Fruit fly (Drosophila melanogaster) whole organism, embryonic: ENCODE measurements around the gene Mst85C.

ENCODE experiments used
- Abd-B ChIP-seq: fragments of 200-800 bp; sonication (Bioruptor generic); optimal IDR thresholded peaks from 2 replicates; lab custom pipeline; 2018; ENCODE audit warnings: missing biosample characterization, mild to moderate bottlenecking, missing genetic modification characterization, moderate library complexity
- Adf1 ChIP-seq: fragments of 200-800 bp; sonication (Bioruptor generic); IDR thresholded peaks from 2 replicates; pipeline ENCODE4 v1.3.6; 2022; ENCODE audit warnings: missing biosample characterization, missing genetic modification characterization
- Atf6 ChIP-seq: fragments of 200-800 bp; sonication (Bioruptor generic); IDR thresholded peaks from 2 replicates; pipeline ENCODE4 v1.3.6; 2022; ENCODE audit warnings: missing biosample characterization, missing genetic modification characterization
- BEAF-32 ChIP-seq: fragments of 200-800 bp; sonication (Bioruptor generic); optimal IDR thresholded peaks from 3 replicates; lab custom pipeline; 2017; ENCODE audit warnings: missing biosample characterization, missing genetic modification characterization, mild to moderate bottlenecking, moderate library complexity, missing genetic modification reagents
- Bteb2 ChIP-seq: fragments of 200-800 bp; sonication (Bioruptor generic); optimal IDR thresholded peaks from 2 replicates; lab custom pipeline; 2016; ENCODE audit warnings: missing biosample characterization, missing genetic modification characterization
- CG10366 ChIP-seq: fragments of 200-800 bp; sonication (Bioruptor generic); IDR thresholded peaks from 2 replicates; pipeline ENCODE4 v1.3.6; 2022; ENCODE audit warnings: missing biosample characterization, missing genetic modification characterization
- CG12236 ChIP-seq: fragments of 200-800 bp; sonication (Bioruptor generic); optimal IDR thresholded peaks from 2 replicates; lab custom pipeline; 2016; ENCODE audit warnings: missing biosample characterization, missing genetic modification characterization
- CG12942 ChIP-seq: fragments of 200-800 bp; sonication (Bioruptor generic); optimal IDR thresholded peaks from 3 replicates; lab custom pipeline; 2016; ENCODE audit warnings: missing biosample characterization, missing genetic modification characterization
- CG14710 ChIP-seq: fragments of 200-800 bp; sonication (Bioruptor generic); optimal IDR thresholded peaks from 3 replicates; lab custom pipeline; 2019; ENCODE audit warnings: missing biosample characterization, mild to moderate bottlenecking, missing genetic modification characterization, moderate library complexity
- CG15073 ChIP-seq: fragments of 200-800 bp; sonication (Bioruptor generic); optimal IDR thresholded peaks from 2 replicates; lab custom pipeline; 2016; ENCODE audit warnings: missing biosample characterization, missing genetic modification characterization
- CG15514 ChIP-seq: fragments of 200-800 bp; sonication (Bioruptor generic); optimal IDR thresholded peaks from 3 replicates; lab custom pipeline; 2017; ENCODE audit warnings: missing biosample characterization, missing genetic modification characterization, mild to moderate bottlenecking, moderate library complexity, missing genetic modification reagents
- CG17359 ChIP-seq: fragments of 200-800 bp; sonication (Bioruptor generic); optimal IDR thresholded peaks from 3 replicates; lab custom pipeline; 2018; ENCODE audit warnings: missing biosample characterization, mild to moderate bottlenecking, missing genetic modification characterization, moderate library complexity
- CG1832 ChIP-seq: fragments of 200-800 bp; sonication (Bioruptor generic); optimal IDR thresholded peaks from 2 replicates; lab custom pipeline; 2017; ENCODE audit warnings: missing biosample characterization, mild to moderate bottlenecking, missing genetic modification characterization, inconsistent platforms
- CG18476 ChIP-seq: fragments of 200-800 bp; sonication (Bioruptor generic); optimal IDR thresholded peaks from 2 replicates; lab custom pipeline; 2016; ENCODE audit warnings: missing biosample characterization, mild to moderate bottlenecking, missing genetic modification characterization
- CG2120 ChIP-seq: fragments of 200-800 bp; sonication (Bioruptor generic); optimal IDR thresholded peaks from 3 replicates; lab custom pipeline; 2016; ENCODE audit warnings: missing biosample characterization, missing genetic modification characterization
- CG33213 ChIP-seq: fragments of 200-800 bp; sonication (Bioruptor generic); optimal IDR thresholded peaks from 3 replicates; lab custom pipeline; 2016; ENCODE audit warnings: missing biosample characterization, missing genetic modification characterization
- CG33557 ChIP-seq: fragments of 200-800 bp; sonication (Bioruptor generic); optimal IDR thresholded peaks from 2 replicates; lab custom pipeline; 2019; ENCODE audit warnings: missing biosample characterization, mild to moderate bottlenecking, missing genetic modification characterization, moderate library complexity
- CG5180 ChIP-seq: fragments of 200-800 bp; sonication (Bioruptor generic); optimal IDR thresholded peaks from 3 replicates; lab custom pipeline; 2017; ENCODE audit warnings: missing biosample characterization, missing genetic modification characterization, mild to moderate bottlenecking, moderate library complexity, missing genetic modification reagents
- CG7357 ChIP-seq: fragments of 200-800 bp; sonication (Bioruptor generic); IDR thresholded peaks from 3 replicates; pipeline ENCODE4 v1.3.6; 2022; ENCODE audit warnings: missing biosample characterization, missing genetic modification characterization
- CG8388 ChIP-seq: fragments of 200-800 bp; sonication (Bioruptor generic); optimal IDR thresholded peaks from 2 replicates; lab custom pipeline; 2019; ENCODE audit warnings: missing biosample characterization, mild to moderate bottlenecking, missing genetic modification characterization, moderate library complexity
- CG9215 ChIP-seq: fragments of 200-800 bp; sonication (Bioruptor generic); IDR thresholded peaks from 2 replicates; pipeline ENCODE4 v1.3.6; 2022; ENCODE audit warnings: missing biosample characterization, missing genetic modification characterization
- CG9609 ChIP-seq: fragments of 200-800 bp; sonication (Bioruptor generic); optimal IDR thresholded peaks from 3 replicates; lab custom pipeline; 2016; ENCODE audit warnings: missing biosample characterization, missing genetic modification characterization
- CTCF ChIP-seq: fragments of 200-800 bp; sonication (Bioruptor generic); optimal IDR thresholded peaks from 2 replicates; lab custom pipeline; 2017; ENCODE audit warnings: missing biosample characterization, mild to moderate bottlenecking, missing genetic modification characterization, moderate library complexity
- Dad ChIP-seq: fragments of 200-800 bp; sonication (Bioruptor generic); optimal IDR thresholded peaks from 3 replicates; lab custom pipeline; 2016; ENCODE audit warnings: missing biosample characterization, missing genetic modification characterization
- Dp ChIP-seq: fragments of 200-800 bp; sonication (Bioruptor generic); optimal IDR thresholded peaks from 2 replicates; lab custom pipeline; 2018; ENCODE audit warnings: missing biosample characterization, mild to moderate bottlenecking, missing genetic modification characterization, moderate library complexity
- HmgZ ChIP-seq: fragments of 200-800 bp; sonication (Bioruptor generic); optimal IDR thresholded peaks from 2 replicates; lab custom pipeline; 2018; ENCODE audit warnings: missing biosample characterization, mild to moderate bottlenecking, missing genetic modification characterization
- Jarid2 ChIP-seq: fragments of 200-800 bp; sonication (Bioruptor generic); optimal IDR thresholded peaks from 3 replicates; lab custom pipeline; 2017; ENCODE audit warnings: mild to moderate bottlenecking, missing biosample characterization, missing genetic modification reagents, missing genetic modification characterization
- Mrtf ChIP-seq: fragments of 200-800 bp; sonication (Bioruptor generic); IDR thresholded peaks from 3 replicates; pipeline ENCODE4 v1.3.6; 2022; ENCODE audit warnings: missing biosample characterization, missing genetic modification characterization
- NC2α ChIP-seq: fragments of 200-800 bp; sonication (Bioruptor generic); optimal IDR thresholded peaks from 2 replicates; lab custom pipeline; 2016; ENCODE audit warnings: missing biosample characterization, missing genetic modification characterization
- Nf-YA ChIP-seq: fragments of 200-800 bp; sonication (Bioruptor generic); IDR thresholded peaks from 2 replicates; pipeline ENCODE4 v1.3.6; 2022; ENCODE audit warnings: missing biosample characterization, missing genetic modification characterization
- Oli ChIP-seq: fragments of 200-800 bp; sonication (Bioruptor generic); optimal IDR thresholded peaks from 2 replicates; lab custom pipeline; 2018; ENCODE audit warnings: missing biosample characterization, mild to moderate bottlenecking, missing genetic modification characterization, moderate library complexity
- Ravus ChIP-seq: fragments of 200-800 bp; sonication (Bioruptor generic); IDR thresholded peaks from 2 replicates; pipeline ENCODE4 v1.3.6; 2022; ENCODE audit warnings: missing biosample characterization, missing genetic modification characterization
- ara ChIP-seq: fragments of 200-800 bp; sonication (Bioruptor generic); IDR thresholded peaks from 2 replicates; pipeline ENCODE4 v1.3.6; 2022; ENCODE audit warnings: missing biosample characterization, missing genetic modification characterization
- az2 ChIP-seq: fragments of 200-800 bp; sonication (Bioruptor generic); optimal IDR thresholded peaks from 3 replicates; lab custom pipeline; 2016; ENCODE audit warnings: missing biosample characterization, missing genetic modification characterization
- cas ChIP-seq: fragments of 200-800 bp; sonication (Bioruptor generic); IDR thresholded peaks from 2 replicates; pipeline ENCODE4 v1.3.6; 2022; ENCODE audit warnings: missing biosample characterization, missing genetic modification characterization
- chif ChIP-seq, 2 experiments: fragments of 200-800 bp; sonication (Bioruptor generic); optimal IDR thresholded peaks; 3 replicates each; lab custom pipeline; 2016; ENCODE audit warnings: missing biosample characterization in 2 of 2, missing genetic modification characterization in 2 of 2
- dati ChIP-seq: fragments of 200-800 bp; sonication (Bioruptor generic); IDR thresholded peaks from 2 replicates; pipeline ENCODE4 v1.3.6; 2022; ENCODE audit warnings: missing biosample characterization, missing genetic modification characterization
- dm ChIP-seq: fragments of 200-800 bp; sonication (Bioruptor generic); optimal IDR thresholded peaks from 3 replicates; lab custom pipeline; 2016; ENCODE audit warnings: missing biosample characterization, missing genetic modification characterization
- dpn ChIP-seq, 2 experiments: fragments of 200-800 bp; sonication (Bioruptor generic); optimal IDR thresholded peaks; 3 replicates each; lab custom pipeline; 2016; ENCODE audit warnings: missing biosample characterization in 2 of 2, missing genetic modification characterization in 2 of 2
- kah ChIP-seq: fragments of 200-800 bp; sonication (Bioruptor generic); optimal IDR thresholded peaks from 2 replicates; lab custom pipeline; 2018; ENCODE audit warnings: missing biosample characterization, mild to moderate bottlenecking, missing genetic modification characterization
- lmd ChIP-seq: fragments of 200-800 bp; sonication (Bioruptor generic); IDR thresholded peaks from 2 replicates; pipeline ENCODE4 v1.3.6; 2022; ENCODE audit warnings: missing biosample characterization, missing genetic modification characterization
- lola ChIP-seq, 3 experiments: fragments of >200 bp in 2 of 3; fragments of 200-800 bp in 1 of 3; sonication (Bioruptor generic) in 1 of 3; optimal IDR thresholded peaks; 2 replicates each; lab custom pipeline; 2017 to 2019; ENCODE audit warnings: missing biosample characterization in 3 of 3, missing genetic modification characterization in 3 of 3, mild to moderate bottlenecking in 1 of 3, moderate library complexity in 1 of 3
- luna ChIP-seq: fragments of 200-800 bp; sonication (Bioruptor generic); optimal IDR thresholded peaks from 2 replicates; lab custom pipeline; 2016; ENCODE audit warnings: missing biosample characterization, missing genetic modification characterization
- p53 ChIP-seq: fragments of 200-800 bp; sonication (Bioruptor generic); optimal IDR thresholded peaks from 2 replicates; lab custom pipeline; 2016; ENCODE audit warnings: missing biosample characterization, missing genetic modification characterization
- pho ChIP-seq: fragments of 200-800 bp; sonication (Bioruptor generic); optimal IDR thresholded peaks from 2 replicates; lab custom pipeline; 2016; ENCODE audit warnings: missing biosample characterization, missing genetic modification characterization
- tgo ChIP-seq: fragments of 200-800 bp; sonication (Bioruptor generic); IDR thresholded peaks from 3 replicates; pipeline ENCODE4 v1.3.6; 2022; ENCODE audit warnings: missing biosample characterization, missing genetic modification characterization
- ttk ChIP-seq: fragments of 200-800 bp; sonication (Bioruptor generic); IDR thresholded peaks from 2 replicates; pipeline ENCODE4 v2.1.2; 2022; ENCODE audit warnings: missing biosample characterization, missing genetic modification characterization
- tup ChIP-seq: fragments of 200-800 bp; sonication (Bioruptor generic); optimal IDR thresholded peaks from 2 replicates; lab custom pipeline; 2016; ENCODE audit warnings: missing biosample characterization, mild to moderate bottlenecking, missing genetic modification characterization, moderate library complexity
- wor ChIP-seq: fragments of 200-800 bp; sonication (Bioruptor generic); IDR thresholded peaks from 2 replicates; pipeline ENCODE4 v1.3.6; 2022; ENCODE audit warnings: missing biosample characterization, missing genetic modification characterization

Gene Mst85C

DNA sequence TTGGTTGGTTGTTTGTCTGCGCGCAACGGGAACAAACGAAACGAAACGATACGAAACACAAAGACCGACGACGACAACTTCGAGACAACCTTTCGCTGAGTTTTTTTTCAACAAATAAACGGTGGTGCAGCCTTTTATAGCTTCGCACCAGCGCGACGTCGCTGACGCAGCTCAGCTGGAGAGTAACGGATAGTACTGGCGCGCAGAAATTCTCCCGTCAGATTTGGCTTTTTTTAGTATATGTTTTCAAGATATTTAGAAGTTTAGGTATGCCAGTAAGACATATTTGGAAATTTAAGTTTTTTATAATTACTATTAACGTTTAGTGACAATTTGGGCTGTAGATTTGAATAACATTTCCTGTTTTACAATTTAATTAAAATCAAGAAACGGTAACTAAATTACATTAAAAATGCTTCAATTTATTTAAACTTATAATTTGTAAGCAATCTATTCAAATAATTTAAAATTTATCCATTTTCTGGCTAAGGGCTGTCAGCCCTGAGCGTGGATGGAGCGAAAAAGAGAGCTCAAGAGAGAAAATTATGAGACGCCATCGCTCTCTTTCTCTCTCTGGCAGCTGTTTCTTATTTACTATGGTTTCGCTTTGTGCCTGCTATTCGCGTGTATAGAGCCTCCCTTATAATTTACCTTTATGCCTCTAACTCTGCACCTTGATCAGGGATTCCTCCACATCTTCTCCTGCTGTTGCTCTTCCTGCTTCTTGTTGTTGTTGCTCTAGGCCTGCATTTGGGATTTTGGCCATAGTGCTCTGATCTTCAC lies 14.6 kb upstream of the Mst85C start (continued):
- TF ChIP-seq chif (GFP tag; optimal IDR thresholded peaks at IDR 0.05; lab: Kevin White, UChicago), result peak; percentile 32 to 57
- peak; percentile 45 for TF ChIP-seq CG9609 (GFP tag; lab: Kevin White, UChicago)
- TF ChIP-seq Nf-YA, result 0 out of 2 replicates have a peak, but pooled peaks have one; percentile 8
- peak; percentile 85 for TF ChIP-seq CG8388 (GFP tag; lab: Kevin White, UChicago)
- no peak for TF ChIP-seq CG7357
- peak; percentile 75 for TF ChIP-seq az2 (GFP tag; lab: Kevin White, UChicago)
- TF ChIP-seq p53, result no peak
- peak; percentile 74 for TF ChIP-seq CG17359 (tag; lab: Kevin White, UChicago)
- peak; percentile 92 for TF ChIP-seq Jarid2 (GFP tag; lab: Kevin White, UChicago)
- peak; percentile 88 for TF ChIP-seq CG33557 (GFP tag; lab: Kevin White, UChicago)
- 0 out of 2 replicates have a peak, but pooled peaks have one; percentile 30 for TF ChIP-seq dati (GFP tag; lab: Robert Waterston, UW)
- no peak for TF ChIP-seq CG1832
- peak; percentile 64 for TF ChIP-seq HmgZ (tag; lab: Kevin White, UChicago)
- TF ChIP-seq kah (GFP tag; lab: Kevin White, UChicago), result peak; percentile 72
- no peak for TF ChIP-seq tup (GFP tag; lab: Kevin White, UChicago)
- TF ChIP-seq CG2120 (GFP tag; lab: Kevin White, UChicago), result peak; percentile 77
- TF ChIP-seq BEAF-32, result peak; percentile 6
- 0 out of 2 replicates have a peak, but pooled peaks have one; percentile 21 for TF ChIP-seq cas (GFP tag; lab: Robert Waterston, UW)
- TF ChIP-seq Abd-B (GFP tag; lab: Kevin White, UChicago), result peak; percentile 72
- TF ChIP-seq lola (GFP tag; optimal IDR thresholded peaks at IDR 0.05; lab: Kevin White, UChicago), result peak in 1 of 3 experiments; percentile 92
- peak; percentile 77 for TF ChIP-seq CG5180 (GFP tag; lab: Kevin White, UChicago)
- peak; percentile 43 for TF ChIP-seq Bteb2 (GFP tag; lab: Kevin White, UChicago)
- peak; percentile 6 for TF ChIP-seq CTCF
- TF ChIP-seq Mrtf (GFP tag; lab: Robert Waterston, UW), result no peak
- 0 out of 2 replicates have a peak, but pooled peaks have one; percentile 14 for TF ChIP-seq ttk (GFP tag; lab: Robert Waterston, UW)
- peak; percentile 85 for TF ChIP-seq Oli
- TF ChIP-seq Dp, result peak; percentile 28
- TF ChIP-seq dpn (GFP tag; optimal IDR thresholded peaks at IDR 0.05; lab: Kevin White, UChicago), result peak; percentile 42 to 73
- peak; percentile 61 for TF ChIP-seq CG18476 (GFP tag; lab: Kevin White, UChicago)
- TF ChIP-seq wor (GFP tag; lab: Robert Waterston, UW), result peak; percentile 32; the same call in 1 of the 2 replicates
- peak; percentile 88 for TF ChIP-seq tgo
- TF ChIP-seq luna (GFP tag; lab: Kevin White, UChicago), result no peak
- TF ChIP-seq CG15514, result peak; percentile 67
- no peak for TF ChIP-seq dm (GFP tag; lab: Kevin White, UChicago)
- peak; percentile 16; the same call in 1 of the 2 replicates for TF ChIP-seq CG10366 (GFP tag; lab: Robert Waterston, UW)
- peak; percentile 41; the same call in 1 of the 2 replicates for TF ChIP-seq CG9215 (GFP tag; lab: Robert Waterston, UW)
- TF ChIP-seq lmd (GFP tag; lab: Robert Waterston, UW), result peak; percentile 68
- peak; percentile 56 for TF ChIP-seq NC2α (GFP tag; lab: Kevin White, UChicago)
- peak; percentile 47 for TF ChIP-seq Dad (GFP tag; lab: Kevin White, UChicago)
- peak; percentile 55 for TF ChIP-seq CG12942 (GFP tag; lab: Kevin White, UChicago)
- TF ChIP-seq CG15073 (GFP tag; lab: Kevin White, UChicago), result peak; percentile 14
- peak; percentile 69 for TF ChIP-seq Atf6 (GFP tag; lab: Robert Waterston, UW)
- no peak for TF ChIP-seq CG12236 (GFP tag; lab: Kevin White, UChicago)
- peak; percentile 13 for TF ChIP-seq CG33213 (GFP tag; lab: Kevin White, UChicago)
- TF ChIP-seq pho (GFP tag; lab: Kevin White, UChicago), result peak; percentile 33
- TF ChIP-seq ara, result 0 out of 2 replicates have a peak, but pooled peaks have one; percentile 43
- TF ChIP-seq Ravus (GFP tag; lab: Robert Waterston, UW), result peak; percentile 12; the same call in 1 of the 2 replicates
- peak; percentile 76 for TF ChIP-seq Adf1 (GFP tag; lab: Robert Waterston, UW)
- TF ChIP-seq CG14710, result peak; percentile 87
